Worm (Caenorhabditis elegans) whole organism, L2 larva: Measurements from ENCODE around the gene F10E9.7.

Experiments
- ama-1 ChIP-seq: fragments of 150-350 bp; optimal IDR thresholded peaks from 2 replicates; lab custom pipeline; 2018; ENCODE audit warnings: inconsistent platforms
- ceh-82 ChIP-seq: fragments of 150-350 bp; optimal IDR thresholded peaks from 2 replicates; lab custom pipeline; 2014; ENCODE audit warnings: missing biosample characterization, missing genetic modification characterization
- dmd-4 ChIP-seq: sonication (generic microtip); optimal IDR thresholded peaks from 2 replicates; lab custom pipeline; 2017; ENCODE audit warnings: missing biosample characterization, missing genetic modification characterization
- elt-1 ChIP-seq: fragments of 150-350 bp; optimal IDR thresholded peaks from 2 replicates; lab custom pipeline; 2014; ENCODE audit warnings: missing biosample characterization, missing genetic modification characterization
- elt-3 ChIP-seq: sonication (generic microtip); optimal IDR thresholded peaks from 2 replicates; lab custom pipeline; 2017; ENCODE audit warnings: missing biosample characterization, missing genetic modification characterization
- mdl-1 ChIP-seq, 2 experiments: fragments of 150-350 bp in 1 of 2; sonication (generic microtip) in 1 of 2; optimal IDR thresholded peaks; 2 replicates each; lab custom pipeline; 2017; ENCODE audit warnings: missing biosample characterization in 2 of 2, missing genetic modification characterization in 2 of 2
- nhr-11 ChIP-seq: fragments of 150-350 bp; optimal IDR thresholded peaks from 2 replicates; lab custom pipeline; 2014; ENCODE audit warnings: missing biosample characterization, missing genetic modification characterization
- nhr-12 ChIP-seq: fragments of 150-350 bp; optimal IDR thresholded peaks from 2 replicates; lab custom pipeline; 2014; ENCODE audit warnings: missing biosample characterization, missing genetic modification characterization
- nhr-237 ChIP-seq: fragments of 150-350 bp; optimal IDR thresholded peaks from 2 replicates; lab custom pipeline; 2014; ENCODE audit warnings: missing biosample characterization, missing genetic modification characterization
- nhr-77 ChIP-seq: fragments of 150-350 bp; optimal IDR thresholded peaks from 2 replicates; lab custom pipeline; 2014; ENCODE audit warnings: missing biosample characterization, missing genetic modification characterization

ce11 chrIII:8286003-8286402 lies 21.2 kb downstream of the F10E9.7 start:
- no peak for TF ChIP-seq nhr-11 (tag; lab: Kevin White, UChicago)
- TF ChIP-seq elt-1 (tag; lab: Kevin White, UChicago): no peak
- no peak for TF ChIP-seq dmd-4
- TF ChIP-seq nhr-77 (tag; lab: Kevin White, UChicago): no peak
- no peak for TF ChIP-seq mdl-1 (tag; optimal IDR thresholded peaks at IDR 0.05; lab: Kevin White, UChicago)
- TF ChIP-seq nhr-237 (tag; lab: Kevin White, UChicago): no peak
- no peak for TF ChIP-seq ceh-82 (tag; lab: Kevin White, UChicago)
- no peak for TF ChIP-seq elt-3 (tag; lab: Kevin White, UChicago)
- no peak for TF ChIP-seq nhr-12
- no peak for TF ChIP-seq ama-1
